Fruit fly (Drosophila melanogaster) whole organism, prepupa: ENCODE results near the gene Rab30.

Experiments
- Blimp-1 ChIP-seq: fragments of 200-800 bp; sonication (Bioruptor generic); optimal IDR thresholded peaks from 3 replicates; lab custom pipeline; 2017; ENCODE audit warnings: missing biosample characterization, missing genetic modification characterization, mild to moderate bottlenecking, moderate library complexity, missing genetic modification reagents
- CG11902 ChIP-seq: fragments of 200-800 bp; sonication (Bioruptor generic); optimal IDR thresholded peaks from 3 replicates; lab custom pipeline; 2016; ENCODE audit warnings: missing biosample characterization, missing genetic modification characterization
- CG1621 ChIP-seq: fragments of 200-800 bp; sonication (Bioruptor generic); optimal IDR thresholded peaks from 3 replicates; lab custom pipeline; 2018; ENCODE audit warnings: missing biosample characterization, mild to moderate bottlenecking, missing genetic modification characterization
- CG34406 ChIP-seq: fragments of 200-800 bp; sonication (Bioruptor generic); optimal IDR thresholded peaks from 3 replicates; lab custom pipeline; 2016; ENCODE audit warnings: missing biosample characterization, missing genetic modification characterization
- CG4318 ChIP-seq: fragments of 200-800 bp; sonication (Bioruptor generic); optimal IDR thresholded peaks from 3 replicates; lab custom pipeline; 2017; ENCODE audit warnings: missing biosample characterization, mild to moderate bottlenecking, missing genetic modification characterization
- CG9139 ChIP-seq: fragments of 200-800 bp; sonication (Bioruptor generic); optimal IDR thresholded peaks from 3 replicates; lab custom pipeline; 2017; ENCODE audit warnings: missing biosample characterization, mild to moderate bottlenecking, missing genetic modification characterization
- Hr4 ChIP-seq: fragments of 200-800 bp; sonication (Bioruptor generic); optimal IDR thresholded peaks from 3 replicates; lab custom pipeline; 2016; ENCODE audit warnings: missing biosample characterization, missing genetic modification characterization
- Lpt ChIP-seq: fragments of 200-800 bp; sonication (Bioruptor generic); optimal IDR thresholded peaks from 3 replicates; lab custom pipeline; 2016; ENCODE audit warnings: missing biosample characterization, missing genetic modification characterization
- svp ChIP-seq: fragments of 200-800 bp; sonication (Bioruptor generic); peaks from one replicate; lab custom pipeline; 2016; ENCODE audit warnings: missing biosample characterization, missing genetic modification characterization

dm6 chr2L:7007564-7007963 is 24.8 kb downstream of the Rab30 start:
- TF ChIP-seq Hr4 (GFP tag; lab: Kevin White, UChicago) (no peak), Blimp-1 (GFP tag; lab: Kevin White, UChicago) (no peak), CG9139 (GFP tag; lab: Kevin White, UChicago) (no peak), svp (GFP tag; lab: Kevin White, UChicago) (no peak), CG34406 (GFP tag; lab: Kevin White, UChicago) (no peak), Lpt (no peak), CG4318 (GFP tag; lab: Kevin White, UChicago) (no peak), CG11902 (no peak), CG1621 (tag; lab: Kevin White, UChicago) (no peak)
